Worm (Caenorhabditis elegans): ENCODE measurements around the gene ssp-32.

ssp-32 gene

ce11 chrIV:9867915-9868314 lies 27.3 kb upstream of the ssp-32 start (continued):
- TF ChIP-seq unc-130 (GFP tag; optimal IDR thresholded peaks at IDR 0.05): no peak
- no peak for TF ChIP-seq T26A8.4 (GFP tag; IDR thresholded peaks at IDR 0.05)
- TF ChIP-seq daf-12 (tag; optimal IDR thresholded peaks at IDR 0.05): no peak
- TF ChIP-seq ama-1 (optimal IDR thresholded peaks at IDR 0.05): no peak
- peak; percentile 86 for TF ChIP-seq mxl-3 (GFP tag; optimal IDR thresholded peaks at IDR 0.05)
- TF ChIP-seq daf-8 (GFP tag; IDR thresholded peaks at IDR 0.05): no peak
- TF ChIP-seq fos-1 (tag; optimal IDR thresholded peaks at IDR 0.05): no peak
- TF ChIP-seq ceh-28 (tag; optimal IDR thresholded peaks at IDR 0.05): no peak
- TF ChIP-seq lin-29 (GFP tag; IDR thresholded peaks at IDR 0.05): no peak
- peak; percentile 92 for TF ChIP-seq aha-1 (tag)
- peak; percentile 49 for TF ChIP-seq dpl-1 (GFP tag; optimal IDR thresholded peaks at IDR 0.05)
- no peak for TF ChIP-seq F44E2.7 (GFP tag; IDR thresholded peaks at IDR 0.05)
- no peak for TF ChIP-seq R02D3.7 (tag; optimal IDR thresholded peaks at IDR 0.05)
- TF ChIP-seq hlh-11 (tag; optimal IDR thresholded peaks at IDR 0.05): peak; percentile 90
- no peak for TF ChIP-seq lin-13 (GFP tag; optimal IDR thresholded peaks at IDR 0.05)
- peak in 1 of 2 experiments; percentile 72 for TF ChIP-seq mdl-1 (tag; optimal IDR thresholded peaks at IDR 0.05)
- TF ChIP-seq daf-16 (GFP tag; optimal IDR thresholded peaks at IDR 0.05): no peak
- TF ChIP-seq daf-16 (tag; optimal IDR thresholded peaks at IDR 0.05): no peak
- peak in 1 of 2 experiments; percentile 98 for TF ChIP-seq unc-62 (GFP tag; optimal IDR thresholded peaks at IDR 0.05 in 1 of 2)
- TF ChIP-seq unc-62 (tag; optimal IDR thresholded peaks at IDR 0.05): no peak
- TF ChIP-seq nhr-6 (tag; optimal IDR thresholded peaks at IDR 0.05): no peak
- no peak for TF ChIP-seq snpc-1.2 (GFP tag; IDR thresholded peaks at IDR 0.05)
- TF ChIP-seq zag-1 (tag; optimal IDR thresholded peaks at IDR 0.05): no peak
- TF ChIP-seq nhr-76 (tag; optimal IDR thresholded peaks at IDR 0.05): no peak
- peak; percentile 6 for TF ChIP-seq dve-1 (tag; optimal IDR thresholded peaks at IDR 0.05; ENCODE audit: insufficient read depth)
- peak; percentile 58 for TF ChIP-seq nhr-11 (tag; optimal IDR thresholded peaks at IDR 0.05)
- TF ChIP-seq ceh-82 (tag; optimal IDR thresholded peaks at IDR 0.05): no peak
- TF ChIP-seq saeg-2 (GFP tag; IDR thresholded peaks at IDR 0.05): no peak
- TF ChIP-seq sdz-12 (GFP tag; optimal IDR thresholded peaks at IDR 0.05): no peak
- no peak for TF ChIP-seq nhr-111 (GFP tag; optimal IDR thresholded peaks at IDR 0.05)
- peak; percentile 49 for TF ChIP-seq nhr-25 (tag; optimal IDR thresholded peaks at IDR 0.05; ENCODE audit: borderline replicate concordance, insufficient read depth)
- TF ChIP-seq daf-19 (GFP tag; conservative IDR thresholded peaks at IDR 0.05): no peak
- peak; percentile 12 for TF ChIP-seq nhr-77 (tag; optimal IDR thresholded peaks at IDR 0.05)
- no peak for TF ChIP-seq pqm-1 (tag; optimal IDR thresholded peaks at IDR 0.05)
- peak; percentile 41 for TF ChIP-seq mes-2 (tag; optimal IDR thresholded peaks at IDR 0.05; ENCODE audit: poor library complexity, severe bottlenecking)
- TF ChIP-seq lin-38 (GFP tag; IDR thresholded peaks at IDR 0.05): no peak
- no peak for TF ChIP-seq fkh-10 (GFP tag; optimal IDR thresholded peaks at IDR 0.05)
- no peak for TF ChIP-seq lim-7 (GFP tag; IDR thresholded peaks at IDR 0.05)
- no peak for TF ChIP-seq zip-11 (GFP tag; IDR thresholded peaks at IDR 0.05)
- no peak for TF ChIP-seq nhr-41 (GFP tag; IDR thresholded peaks at IDR 0.05)
- peak; percentile 5 to 79 for TF ChIP-seq lsy-2 (tag; optimal IDR thresholded peaks at IDR 0.05)
- TF ChIP-seq arid-1 (GFP tag; conservative IDR thresholded peaks at IDR 0.05): no peak
- no peak for TF ChIP-seq Y75B8A.6 (GFP tag; IDR thresholded peaks at IDR 0.05)
- no peak for TF ChIP-seq lin-15B (tag; optimal IDR thresholded peaks at IDR 0.05)
- peak; percentile 59 for TF ChIP-seq mep-1 (tag; optimal IDR thresholded peaks at IDR 0.05)
- no peak for TF ChIP-seq attf-4 (tag; optimal IDR thresholded peaks at IDR 0.05)
- no peak for TF ChIP-seq php-3 (GFP tag; IDR thresholded peaks at IDR 0.05)
- TF ChIP-seq F10B5.3 (tag; optimal IDR thresholded peaks at IDR 0.05): no peak
- no peak for TF ChIP-seq egl-43 (GFP tag; IDR thresholded peaks at IDR 0.05)
- no peak for TF ChIP-seq ZK337.2 (GFP tag; IDR thresholded peaks at IDR 0.05)
- TF ChIP-seq ztf-7 (tag; optimal IDR thresholded peaks at IDR 0.05): no peak
- no peak for TF ChIP-seq tag-97 (GFP tag; IDR thresholded peaks at IDR 0.05)
- no peak for TF ChIP-seq Y48G9A.11 (GFP tag; IDR thresholded peaks at IDR 0.05)
- no peak for TF ChIP-seq hif-1 (tag; optimal IDR thresholded peaks at IDR 0.05)
